Worm (Caenorhabditis elegans) whole organism, L1 larva: ENCODE results near the gene srx-133.

Experiments
- alr-1 ChIP-seq: fragments of 200-800 bp; sonication (Bioruptor generic); optimal IDR thresholded peaks from 2 replicates; lab custom pipeline; 2018; ENCODE audit warnings: borderline replicate concordance, mild to moderate bottlenecking, missing genetic modification characterization, missing compliant biosample characterization
- ceh-8 ChIP-seq: fragments of 200-800 bp; sonication (Bioruptor generic); optimal IDR thresholded peaks from 2 replicates; lab custom pipeline; 2018; ENCODE audit warnings: mild to moderate bottlenecking, missing genetic modification characterization, moderate library complexity, missing compliant biosample characterization
- dpl-1 ChIP-seq, 3 experiments: fragments of 150-350 bp in 2 of 3; sonication (generic microtip) in 1 of 3; optimal IDR thresholded peaks; 2 replicates each; lab custom pipeline; 2014 to 2017; ENCODE audit warnings: missing biosample characterization in 3 of 3, missing genetic modification characterization in 3 of 3, missing genetic modification reagents in 3 of 3
- egl-13 ChIP-seq: sonication (generic microtip); optimal IDR thresholded peaks from 2 replicates; lab custom pipeline; 2016; ENCODE audit warnings: missing genotype, missing genetic modification reagents, missing genetic modification characterization, missing compliant biosample characterization
- ets-5 ChIP-seq: fragments of 200-800 bp; sonication (Bioruptor generic); IDR thresholded peaks from 2 replicates; pipeline ENCODE4 v1.3.6; 2022; ENCODE audit warnings: missing genetic modification characterization, missing compliant biosample characterization
- hpl-2 ChIP-seq: fragments of 150-350 bp; optimal IDR thresholded peaks from 2 replicates; lab custom pipeline; 2014; ENCODE audit warnings: missing biosample characterization, missing genetic modification reagents, missing genetic modification characterization
- irx-1 ChIP-seq: sonication (generic microtip); optimal IDR thresholded peaks from 2 replicates; lab custom pipeline; 2016; ENCODE audit warnings: missing genetic modification characterization, missing compliant biosample characterization
- lin-13 ChIP-seq: fragments of 150-350 bp; optimal IDR thresholded peaks from 2 replicates; lab custom pipeline; 2014; ENCODE audit warnings: missing biosample characterization, missing genetic modification reagents, missing genetic modification characterization
- lin-15B ChIP-seq: fragments of 150-350 bp; sonication (generic microtip); optimal IDR thresholded peaks from 3 replicates; lab custom pipeline; 2014; ENCODE audit warnings: missing biosample characterization, missing genetic modification characterization
- nhr-76 ChIP-seq: sonication (generic microtip); optimal IDR thresholded peaks from 2 replicates; lab custom pipeline; 2017; ENCODE audit warnings: missing biosample characterization, missing genetic modification characterization
- unc-62 ChIP-seq: fragments of 150-350 bp; optimal IDR thresholded peaks from 2 replicates; lab custom pipeline; 2014; ENCODE audit warnings: missing biosample characterization, missing genetic modification reagents, missing genetic modification characterization
- unc-86 ChIP-seq: sonication (generic microtip); optimal IDR thresholded peaks from 2 replicates; lab custom pipeline; 2016; ENCODE audit warnings: missing genetic modification characterization, missing compliant biosample characterization
- ztf-11 ChIP-seq, 2 experiments: sonication (generic microtip); optimal IDR thresholded peaks; 2 replicates each; lab custom pipeline; 2016 to 2017; ENCODE audit warnings: missing genetic modification characterization in 2 of 2, missing biosample characterization in 1 of 2, missing compliant biosample characterization in 1 of 2
- ztf-4 ChIP-seq: fragments of 150-350 bp; optimal IDR thresholded peaks from 2 replicates; lab custom pipeline; 2014; ENCODE audit warnings: missing biosample characterization, missing genetic modification characterization

- TF ChIP-seq ets-5 (no peak), egl-13 (no peak), unc-86 (tag; lab: Kevin White, UChicago) (no peak), dpl-1 (GFP tag; optimal IDR thresholded peaks at IDR 0.05; lab: Kevin White, UChicago) (no peak), irx-1 (tag; lab: Kevin White, UChicago) (no peak), alr-1 (tag; lab: Kevin White, UChicago) (no peak), ztf-4 (tag; lab: Kevin White, UChicago) (no peak), hpl-2 (GFP tag; lab: Kevin White, UChicago) (no peak), ztf-11 (tag; optimal IDR thresholded peaks at IDR 0.05; lab: Kevin White, UChicago) (no peak), ceh-8 (GFP tag; lab: Kevin White, UChicago) (no peak), lin-15B (tag; lab: Kevin White, UChicago) (no peak), unc-62 (no peak), lin-13 (no peak), nhr-76 (tag; lab: Kevin White, UChicago) (no peak)
Measured at ce11 chrV:13843147-13843546, 5.3 kb upstream of the srx-133 start, which contains the start of gene srx-130.
